Fruit fly (Drosophila melanogaster) whole organism, adult: Measurements from ENCODE around the gene Dh31.

Source experiments
- bab1 ChIP-seq: fragments of 200-800 bp; sonication (Bioruptor generic); optimal IDR thresholded peaks from 3 replicates; lab custom pipeline; 2019; ENCODE audit warnings: missing biosample characterization, mild to moderate bottlenecking, missing genetic modification characterization, moderate library complexity
- toe ChIP-seq: fragments of 200-800 bp; sonication (Bioruptor generic); optimal IDR thresholded peaks from 2 replicates; lab custom pipeline; 2016; ENCODE audit warnings: missing biosample characterization, missing genetic modification characterization

dm6 chr2L:8519390-8519789 is 12.7 kb upstream of the Dh31 start, which contains the start of gene Sgp:
- TF ChIP-seq bab1 (GFP tag; lab: Kevin White, UChicago) (no peak), toe (GFP tag; lab: Kevin White, UChicago) (no peak)
